Worm (Caenorhabditis elegans) whole organism, L4 larva: ENCODE measurements around the gene smc-4.

ENCODE experiments used
- F10B5.3 ChIP-seq: sonication (generic microtip); optimal IDR thresholded peaks from 2 replicates; lab custom pipeline; 2016; ENCODE audit warnings: mild to moderate bottlenecking, missing genetic modification characterization, missing compliant biosample characterization
- F49E8.2 ChIP-seq: sonication (generic microtip); optimal IDR thresholded peaks from 2 replicates; lab custom pipeline; 2016; ENCODE audit warnings: missing compliant biosample characterization, mild to moderate bottlenecking, missing genetic modification characterization, borderline replicate concordance
- attf-4 ChIP-seq: sonication (generic microtip); optimal IDR thresholded peaks from 3 replicates; lab custom pipeline; 2017; ENCODE audit warnings: missing biosample characterization, missing genetic modification characterization
- fos-1 ChIP-seq: fragments of 150-350 bp; optimal IDR thresholded peaks from 2 replicates; lab custom pipeline; 2014; ENCODE audit warnings: missing biosample characterization, missing genetic modification characterization
- hlh-30 ChIP-seq: sonication (generic microtip); optimal IDR thresholded peaks from 2 replicates; lab custom pipeline; 2017; ENCODE audit warnings: antibody characterized with exemption, mild to moderate bottlenecking, missing genetic modification characterization, missing compliant biosample characterization; ENCODE audit not compliant: insufficient read depth
- lin-39 ChIP-seq: fragments of 150-350 bp; optimal IDR thresholded peaks from 2 replicates; lab custom pipeline; 2014; ENCODE audit warnings: missing biosample characterization, missing genetic modification reagents, missing genetic modification characterization
- skn-1 ChIP-seq: fragments of 150-350 bp; optimal IDR thresholded peaks from 2 replicates; lab custom pipeline; 2014; ENCODE audit warnings: missing biosample characterization, missing genetic modification characterization
- snpc-4 ChIP-seq: fragments of 150-350 bp; optimal IDR thresholded peaks from 2 replicates; lab custom pipeline; 2014; ENCODE audit warnings: missing biosample characterization, missing genetic modification characterization
- unc-130 ChIP-seq: sonication (generic microtip); optimal IDR thresholded peaks from 2 replicates; lab custom pipeline; 2016; ENCODE audit warnings: missing genetic modification reagents, missing genetic modification characterization, missing compliant biosample characterization
- unc-62 ChIP-seq, 3 experiments: fragments of 150-350 bp in 1 of 3; sonication (generic microtip); optimal IDR thresholded peaks in 2 of 3; peaks in 1 of 3; 1 replicate in 1 of 3; 2 replicates in 2 of 3; lab custom pipeline; 2014 to 2017; ENCODE audit warnings: missing biosample characterization in 3 of 3, missing genetic modification characterization in 3 of 3, missing genetic modification reagents in 3 of 3, missing genotype in 1 of 3

DNA sequence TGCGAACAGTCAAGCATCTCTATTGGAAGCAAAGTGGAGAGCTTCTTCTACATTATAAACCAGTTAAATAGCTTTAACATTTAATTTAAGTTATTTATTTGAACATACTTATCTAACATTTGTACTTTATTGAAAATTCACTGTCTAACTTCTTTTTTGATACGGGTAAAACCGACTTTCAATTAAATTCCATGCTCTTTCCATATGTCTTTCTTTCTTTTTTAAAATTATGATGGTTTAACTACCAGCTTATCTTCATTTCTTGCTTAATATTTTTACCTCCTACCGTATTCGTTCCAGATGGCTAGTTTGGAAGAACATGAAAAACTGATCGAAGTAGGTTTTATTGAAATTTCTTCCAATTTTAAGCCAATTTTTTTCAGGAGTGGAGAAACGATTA, 5.8 kb upstream of the smc-4 start, which contains the start of gene F35G12.12:
- no peak for TF ChIP-seq fos-1 (tag; lab: Kevin White, UChicago)
- TF ChIP-seq skn-1 (tag; lab: Kevin White, UChicago): no peak
- no peak for TF ChIP-seq unc-62 (GFP tag; optimal IDR thresholded peaks at IDR 0.05 in 1 of 2; lab: Kevin White, UChicago)
- TF ChIP-seq unc-62 (tag; optimal IDR thresholded peaks at IDR 0.05; lab: Kevin White, UChicago): no peak
- no peak for TF ChIP-seq F10B5.3 (tag; lab: Kevin White, UChicago)
- TF ChIP-seq F49E8.2: no peak
- no peak for TF ChIP-seq lin-39
- TF ChIP-seq snpc-4 (tag; lab: Kevin White, UChicago): no peak
- no peak for TF ChIP-seq unc-130
- no peak for TF ChIP-seq hlh-30 (tag; lab: Kevin White, UChicago)
- no peak for TF ChIP-seq attf-4 (tag; lab: Kevin White, UChicago)
